Worm (Caenorhabditis elegans) whole organism, midembryonic: ENCODE measurements around the gene nhr-261.

ENCODE experiments used
- T22C8.4 ChIP-seq: fragments of 200-800 bp; sonication (Bioruptor generic); IDR thresholded peaks from 2 replicates; pipeline ENCODE4 v1.3.6; 2022; ENCODE audit warnings: missing genetic modification characterization, missing compliant biosample characterization
- cog-1 ChIP-seq: sonication (generic microtip); optimal IDR thresholded peaks from 2 replicates; lab custom pipeline; 2016; ENCODE audit warnings: missing genetic modification characterization, missing compliant biosample characterization
- flt-1 ChIP-seq: fragments of 200-800 bp; sonication (Bioruptor generic); IDR thresholded peaks from 2 replicates; pipeline ENCODE4 v1.3.6; 2022; ENCODE audit warnings: missing genetic modification characterization, missing compliant biosample characterization
- klf-2 ChIP-seq: fragments of 200-800 bp; sonication (Bioruptor generic); conservative IDR thresholded peaks from 2 replicates; pipeline ENCODE4 v1.3.6; 2022; ENCODE audit warnings: missing genetic modification reagents, missing genetic modification characterization, missing compliant biosample characterization
- med-1 ChIP-seq: sonication (generic microtip); optimal IDR thresholded peaks from 2 replicates; lab custom pipeline; 2017; ENCODE audit warnings: missing genetic modification characterization, mild to moderate bottlenecking, missing compliant biosample characterization, antibody characterized with exemption, missing genetic modification reagents; ENCODE audit not compliant: insufficient read depth
- ref-1 ChIP-seq: fragments of 200-800 bp; sonication (Bioruptor generic); conservative IDR thresholded peaks from 2 replicates; pipeline ENCODE4 v1.3.6; 2022; ENCODE audit warnings: missing genetic modification reagents, missing genetic modification characterization, missing compliant biosample characterization
- tab-1 ChIP-seq: fragments of 200-800 bp; sonication (Bioruptor generic); IDR thresholded peaks from 2 replicates; pipeline ENCODE4 v1.3.6; 2022; ENCODE audit warnings: missing genetic modification characterization, missing compliant biosample characterization
- ztf-23 ChIP-seq: fragments of 200-800 bp; sonication (Bioruptor generic); IDR thresholded peaks from 2 replicates; pipeline ENCODE4 v1.3.6; 2022; ENCODE audit warnings: missing genetic modification reagents, missing genetic modification characterization, missing compliant biosample characterization

- TF ChIP-seq flt-1 = no peak
- TF ChIP-seq ref-1 (GFP tag; lab: Robert Waterston, UW) = no peak
- no peak for TF ChIP-seq tab-1
- no peak for TF ChIP-seq med-1
- no peak for TF ChIP-seq cog-1 (tag; lab: Kevin White, UChicago)
- TF ChIP-seq klf-2 (GFP tag; lab: Robert Waterston, UW) = no peak
- no peak for TF ChIP-seq T22C8.4 (GFP tag; lab: Robert Waterston, UW)
- TF ChIP-seq ztf-23 (GFP tag; lab: Robert Waterston, UW) = no peak
Observed at ce11 chrII:3902798-3903197, 38.2 kb upstream of the nhr-261 start, which contains the start of gene F53C3.3.
